Worm (Caenorhabditis elegans) whole organism, late embryonic: Measurements from ENCODE around the gene noca-1.
"Not testable (repeated sequence)": the region's sequence is repeated elsewhere in the genome, so short reads cannot be mapped to it uniquely, and the experiment has no call there.

ENCODE experiments used
- C38D4.7 ChIP-seq: fragments of 200-800 bp; sonication (Bioruptor generic); optimal IDR thresholded peaks from 2 replicates; lab custom pipeline; 2018; ENCODE audit warnings: mild to moderate bottlenecking, missing genetic modification characterization, moderate library complexity, missing compliant biosample characterization
- F13H6.1 ChIP-seq: sonication (generic microtip); optimal IDR thresholded peaks from 2 replicates; lab custom pipeline; 2016; ENCODE audit warnings: missing genetic modification characterization, missing compliant biosample characterization
- ama-1 ChIP-seq: fragments of 150-350 bp; optimal IDR thresholded peaks from 2 replicates; lab custom pipeline; 2014
- ets-4 ChIP-seq: sonication (generic microtip); optimal IDR thresholded peaks from 2 replicates; lab custom pipeline; 2016; ENCODE audit warnings: missing genetic modification characterization, missing compliant biosample characterization
- hlh-30 ChIP-seq: sonication (generic microtip); optimal IDR thresholded peaks from 2 replicates; lab custom pipeline; 2017; ENCODE audit warnings: antibody characterized with exemption, missing genetic modification characterization, missing compliant biosample characterization; ENCODE audit not compliant: insufficient read depth
- mec-3 ChIP-seq: sonication (generic microtip); optimal IDR thresholded peaks from 2 replicates; lab custom pipeline; 2016; ENCODE audit warnings: borderline replicate concordance, missing genetic modification characterization, missing compliant biosample characterization
- npax-4 ChIP-seq: sonication (generic microtip); optimal IDR thresholded peaks from 2 replicates; lab custom pipeline; 2016; ENCODE audit warnings: missing genetic modification characterization, missing compliant biosample characterization
- odd-2 ChIP-seq: sonication (generic microtip); optimal IDR thresholded peaks from 2 replicates; lab custom pipeline; 2017; ENCODE audit warnings: antibody characterized with exemption, mild to moderate bottlenecking, missing genetic modification characterization, missing compliant biosample characterization
- pqm-1 ChIP-seq: sonication (generic microtip); optimal IDR thresholded peaks from 2 replicates; lab custom pipeline; 2016; ENCODE audit warnings: missing genetic modification characterization, missing compliant biosample characterization
- ttx-3 ChIP-seq: sonication (generic microtip); optimal IDR thresholded peaks from 2 replicates; lab custom pipeline; 2016; ENCODE audit warnings: missing genetic modification reagents, missing genetic modification characterization, missing compliant biosample characterization
- unc-42 ChIP-seq: sonication (generic microtip); optimal IDR thresholded peaks from 2 replicates; lab custom pipeline; 2016; ENCODE audit warnings: missing genotype, missing genetic modification characterization, missing compliant biosample characterization
- zip-5 ChIP-seq: sonication (generic microtip); optimal IDR thresholded peaks from 2 replicates; lab custom pipeline; 2016; ENCODE audit warnings: missing genetic modification characterization, missing compliant biosample characterization

- TF ChIP-seq mec-3 (tag; lab: Kevin White, UChicago); C38D4.7 (GFP tag; lab: Kevin White, UChicago); hlh-30; F13H6.1 (tag; lab: Kevin White, UChicago); odd-2; unc-42 (tag; lab: Kevin White, UChicago); ama-1; zip-5 (tag; lab: Kevin White, UChicago); ets-4 (tag; lab: Kevin White, UChicago); ttx-3 (tag; lab: Kevin White, UChicago); npax-4 (tag; lab: Kevin White, UChicago); pqm-1: not testable (repeated sequence)
These were observed 17.9 kb upstream of the noca-1 start, which contains the start of gene clec-225 for ce11 chrV:13134786-13135185.
